Fruit fly (Drosophila melanogaster): ENCODE data around the gene Ca-beta.

Ca-beta gene

dm6 chr2L:11206604-11207238 lies 3.4 kb upstream of the Ca-beta start (continued):
- TF ChIP-seq ro (GFP tag; IDR thresholded peaks at IDR 0.05) (no peak), lov (optimal IDR thresholded peaks at IDR 0.05) (no peak), lov (GFP tag; IDR thresholded peaks at IDR 0.05) (0 out of 3 replicates have a peak, but pooled peaks have one; percentile 67), Hr39 (optimal IDR thresholded peaks at IDR 0.05) (no peak), ATbp (GFP tag; optimal IDR thresholded peaks at IDR 0.05) (peak; percentile 49), Rx (GFP tag; IDR thresholded peaks at IDR 0.05) (peak; percentile 29; the same call in 1 of the 2 replicates), CG10267 (tag; optimal IDR thresholded peaks at IDR 0.05) (no peak), Usf (GFP tag; optimal IDR thresholded peaks at IDR 0.05) (no peak), sr (GFP tag; IDR thresholded peaks at IDR 0.05) (peak; percentile 63), ranshi (GFP tag; IDR thresholded peaks at IDR 0.05) (no peak), D (optimal IDR thresholded peaks at IDR 0.05) (no peak), D (GFP tag; optimal IDR thresholded peaks at IDR 0.05) (peak; percentile 46), CG10274 (GFP tag; optimal IDR thresholded peaks at IDR 0.05) (no peak), Hsf (GFP tag; optimal IDR thresholded peaks at IDR 0.05) (no peak), ken (GFP tag; IDR thresholded peaks at IDR 0.05) (no peak), nerfin-2 (GFP tag; IDR thresholded peaks at IDR 0.05; ENCODE audit: partially characterized antibody) (no peak), CG10979 (tag; optimal IDR thresholded peaks at IDR 0.05) (no peak), CG33557 (GFP tag; optimal IDR thresholded peaks at IDR 0.05) (peak; percentile 77), Trl (optimal IDR thresholded peaks at IDR 0.05) (peak; percentile 35 to 45), Trl (GFP tag; optimal IDR thresholded peaks at IDR 0.05) (peak; percentile 21), CG9609 (GFP tag; optimal IDR thresholded peaks at IDR 0.05) (no peak), H15 (GFP tag; IDR thresholded peaks at IDR 0.05) (no peak), Oli (tag; optimal IDR thresholded peaks at IDR 0.05) (no peak), Meics (GFP tag; optimal IDR thresholded peaks at IDR 0.05) (no peak), CG4360 (GFP tag; IDR thresholded peaks at IDR 0.05) (peak; percentile 23; the same call in 1 of the 2 replicates), tll (GFP tag; optimal IDR thresholded peaks at IDR 0.05) (peak in 1 of 2 experiments; percentile 60), Myb (GFP tag; optimal IDR thresholded peaks at IDR 0.05) (no peak), CG12769 (tag; optimal IDR thresholded peaks at IDR 0.05) (peak; percentile 34), mam (GFP tag; optimal IDR thresholded peaks at IDR 0.05) (no peak), CG3847 (GFP tag; IDR thresholded peaks at IDR 0.05) (no peak), fru (optimal IDR thresholded peaks at IDR 0.05) (no peak), CG13775 (GFP tag; optimal IDR thresholded peaks at IDR 0.05) (no peak), Sox102F (GFP tag; optimal IDR thresholded peaks at IDR 0.05) (peak; percentile 46), CG8478 (optimal IDR thresholded peaks at IDR 0.05) (no peak), ttk (GFP tag; IDR thresholded peaks at IDR 0.05) (no peak), CG11723 (GFP tag; optimal IDR thresholded peaks at IDR 0.05) (no peak), wek (GFP tag; optimal IDR thresholded peaks at IDR 0.05) (peak; percentile 61), CG6813 (GFP tag; optimal IDR thresholded peaks at IDR 0.05) (peak; percentile 46), zen (tag; optimal IDR thresholded peaks at IDR 0.05) (no peak), shn (GFP tag; optimal IDR thresholded peaks at IDR 0.05) (no peak), CG9437 (GFP tag; optimal IDR thresholded peaks at IDR 0.05) (no peak), CG6254 (GFP tag; optimal IDR thresholded peaks at IDR 0.05) (no peak), bab2 (GFP tag; optimal IDR thresholded peaks at IDR 0.05) (peak; percentile 29), sc (optimal IDR thresholded peaks at IDR 0.05) (no peak), sc (GFP tag; optimal IDR thresholded peaks at IDR 0.05) (peak; percentile 27), CG3065 (GFP tag; optimal IDR thresholded peaks at IDR 0.05) (no peak), CG17802 (tag; optimal IDR thresholded peaks at IDR 0.05) (no peak), fd102C (GFP tag; optimal IDR thresholded peaks at IDR 0.05) (peak; percentile 57), CG13624 (GFP tag; optimal IDR thresholded peaks at IDR 0.05) (peak; percentile 1), CG2129 (GFP tag; IDR thresholded peaks at IDR 0.05; ENCODE audit: partially characterized antibody) (no peak), ems (GFP tag; optimal IDR thresholded peaks at IDR 0.05) (no peak), crol (GFP tag; IDR thresholded peaks at IDR 0.05) (no peak)
